Fruit fly (Drosophila melanogaster) Kc167 (cell line): ENCODE measurements around the gene Nepl9.

Experiments
- Sin3A ChIP-seq: fragments of >200 bp; optimal IDR thresholded peaks from 2 replicates; lab custom pipeline; 2018; ENCODE audit warnings: missing external identifiers
- h ChIP-seq: fragments of >200 bp; optimal IDR thresholded peaks from 3 replicates; lab custom pipeline; 2018; ENCODE audit warnings: missing external identifiers
- psq ChIP-seq: fragments of >200 bp; optimal IDR thresholded peaks from 2 replicates; lab custom pipeline; 2017; ENCODE audit warnings: missing external identifiers

- TF ChIP-seq h = no peak
- no peak for TF ChIP-seq psq (lab: Kevin White, UChicago)
- TF ChIP-seq Sin3A = no peak
Measured at dm6 chr2L:16790671-16791270, 46.3 kb downstream of the Nepl9 start, which contains the start of gene Cyt-b5-r.
